Worm (Caenorhabditis elegans) whole organism, mixed stage, embryonic: ENCODE results near the gene srz-82.

ENCODE experiments used
- ceh-43 ChIP-seq: fragments of 200-800 bp; sonication (Bioruptor generic); optimal IDR thresholded peaks from 2 replicates; lab custom pipeline; 2018; ENCODE audit warnings: mild to moderate bottlenecking, missing genetic modification characterization, moderate library complexity, missing compliant biosample characterization
- elt-3 ChIP-seq: fragments of 150-350 bp; optimal IDR thresholded peaks from 2 replicates; lab custom pipeline; 2014; ENCODE audit warnings: missing biosample characterization, missing genetic modification characterization
- lsy-2 ChIP-seq: fragments of 150-350 bp; optimal IDR thresholded peaks from 2 replicates; lab custom pipeline; 2014; ENCODE audit warnings: missing biosample characterization, missing genetic modification characterization
- nhr-12 ChIP-seq: fragments of 150-350 bp; optimal IDR thresholded peaks from 2 replicates; lab custom pipeline; 2014; ENCODE audit warnings: missing biosample characterization, missing genetic modification characterization
- unc-62 ChIP-seq: fragments of 150-350 bp; optimal IDR thresholded peaks from 2 replicates; lab custom pipeline; 2014; ENCODE audit warnings: missing biosample characterization, missing genetic modification reagents, missing genetic modification characterization

DNA sequence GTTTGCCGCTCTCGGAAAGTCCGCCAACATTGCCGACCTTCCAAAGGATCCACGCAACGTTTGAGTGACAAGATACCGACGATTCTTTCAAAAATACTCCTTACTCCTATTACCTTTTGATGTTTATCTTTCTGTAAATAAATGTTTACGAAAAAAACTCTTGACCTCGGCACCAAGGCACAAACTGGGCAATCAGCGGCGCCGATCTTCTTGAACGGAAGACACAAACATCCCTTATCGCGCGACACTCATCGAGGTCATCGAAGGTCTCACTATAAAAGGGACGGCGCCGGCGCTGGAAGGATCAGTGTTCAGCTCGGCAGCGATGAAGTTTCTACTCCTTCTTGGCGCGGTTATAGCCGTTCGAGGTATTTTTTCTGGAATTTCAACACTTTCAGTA lies 43.3 kb upstream of the srz-82 start, which contains the start of gene grd-3:
- TF ChIP-seq ceh-43 (GFP tag; lab: Kevin White, UChicago) (no peak), elt-3 (tag; lab: Kevin White, UChicago) (no peak), nhr-12 (tag; lab: Kevin White, UChicago) (no peak), unc-62 (GFP tag; lab: Kevin White, UChicago) (no peak), lsy-2 (tag; lab: Kevin White, UChicago) (no peak)
